Worm (Caenorhabditis elegans) whole organism, young adult: ENCODE measurements around the gene Y39A1C.1.

Experiments used
- B0019.2 ChIP-seq: fragments of 200-800 bp; sonication (Bioruptor generic); conservative IDR thresholded peaks from 2 replicates; pipeline ENCODE4 v1.3.6; 2022; ENCODE audit warnings: missing genetic modification reagents, missing genetic modification characterization, missing compliant biosample characterization
- B0336.3 ChIP-seq: fragments of 200-800 bp; sonication (Bioruptor generic); IDR thresholded peaks from 2 replicates; pipeline ENCODE4 v1.3.6; 2022; ENCODE audit warnings: missing genetic modification characterization, missing compliant biosample characterization
- F39B2.1 ChIP-seq: fragments of 200-800 bp; sonication (Bioruptor generic); IDR thresholded peaks from 2 replicates; pipeline ENCODE4 v1.3.6; 2022; ENCODE audit warnings: missing genetic modification reagents, missing genetic modification characterization, missing compliant biosample characterization
- F55B11.4 ChIP-seq: sonication (generic microtip); optimal IDR thresholded peaks from 2 replicates; lab custom pipeline; 2016; ENCODE audit warnings: missing compliant biosample characterization, missing genetic modification characterization, borderline replicate concordance; ENCODE audit not compliant: insufficient read depth
- K11D2.4 ChIP-seq: fragments of 200-800 bp; sonication (Bioruptor generic); IDR thresholded peaks from 2 replicates; pipeline ENCODE4 v1.3.6; 2022; ENCODE audit warnings: missing genetic modification reagents, missing genetic modification characterization, missing compliant biosample characterization
- T26A5.8 ChIP-seq: sonication (generic microtip); optimal IDR thresholded peaks from 2 replicates; lab custom pipeline; 2016; ENCODE audit warnings: missing genetic modification characterization, missing compliant biosample characterization
- Y53F4B.3 ChIP-seq: fragments of 200-800 bp; sonication (Bioruptor generic); IDR thresholded peaks from 2 replicates; pipeline ENCODE4 v1.3.6; 2022; ENCODE audit warnings: missing genetic modification reagents, missing genetic modification characterization, missing compliant biosample characterization
- Y79H2A.3 ChIP-seq: fragments of 200-800 bp; sonication (Bioruptor generic); conservative IDR thresholded peaks from 2 replicates; pipeline ENCODE4 v1.3.6; 2022; ENCODE audit warnings: missing genetic modification reagents, missing genetic modification characterization, missing compliant biosample characterization
- Y95B8A.8 ChIP-seq: fragments of 200-800 bp; sonication (Bioruptor generic); IDR thresholded peaks from 2 replicates; pipeline ENCODE4 v1.3.6; 2022; ENCODE audit warnings: missing genetic modification reagents, missing genetic modification characterization, missing compliant biosample characterization
- akir-1 ChIP-seq: fragments of 200-800 bp; sonication (Bioruptor generic); optimal IDR thresholded peaks from 2 replicates; lab custom pipeline; 2018; ENCODE audit warnings: mild to moderate bottlenecking, missing genetic modification characterization, moderate library complexity, missing compliant biosample characterization
- aptf-2 ChIP-seq: fragments of 200-800 bp; sonication (Bioruptor generic); conservative IDR thresholded peaks from 2 replicates; pipeline ENCODE4 v1.3.6; 2022; ENCODE audit warnings: missing genetic modification reagents, missing genetic modification characterization, missing compliant biosample characterization
- aptf-3 ChIP-seq: fragments of 200-800 bp; sonication (Bioruptor generic); IDR thresholded peaks from 2 replicates; pipeline ENCODE4 v1.3.6; 2022; ENCODE audit warnings: missing genetic modification characterization, missing compliant biosample characterization
- attf-5 ChIP-seq: fragments of 200-800 bp; sonication (Bioruptor generic); optimal IDR thresholded peaks from 2 replicates; lab custom pipeline; 2018; ENCODE audit warnings: mild to moderate bottlenecking, missing genetic modification characterization, missing compliant biosample characterization
- attf-6 ChIP-seq: fragments of 200-800 bp; sonication (Bioruptor generic); IDR thresholded peaks from 2 replicates; pipeline ENCODE4 v1.3.6; 2022; ENCODE audit warnings: missing genetic modification reagents, missing genetic modification characterization, missing compliant biosample characterization
- bed-2 ChIP-seq: fragments of 200-800 bp; sonication (Bioruptor generic); IDR thresholded peaks from 2 replicates; pipeline ENCODE4 v1.3.6; 2022; ENCODE audit warnings: missing genetic modification reagents, missing genetic modification characterization, missing compliant biosample characterization
- cebp-1 ChIP-seq, 2 experiments: fragments of 200-800 bp in 1 of 2; sonication (Bioruptor generic) in 1 of 2; sonication (generic microtip) in 1 of 2; IDR thresholded peaks in 1 of 2; optimal IDR thresholded peaks in 1 of 2; 2 replicates each; pipeline versions ENCODE4 v1.3.6 to Lab custom; 2017 to 2022; ENCODE audit warnings: missing compliant biosample characterization in 2 of 2, missing genetic modification characterization in 2 of 2, mild to moderate bottlenecking in 1 of 2, missing genetic modification reagents in 1 of 2, moderate library complexity in 1 of 2
- ceh-100 ChIP-seq: fragments of 200-800 bp; sonication (Bioruptor generic); IDR thresholded peaks from 2 replicates; pipeline ENCODE4 v1.3.6; 2022; ENCODE audit warnings: missing genetic modification reagents, missing genetic modification characterization, missing compliant biosample characterization
- ceh-27 ChIP-seq: fragments of 200-800 bp; sonication (Bioruptor generic); optimal IDR thresholded peaks from 2 replicates; lab custom pipeline; 2018; ENCODE audit warnings: mild to moderate bottlenecking, missing genetic modification characterization, moderate library complexity, missing compliant biosample characterization
- ceh-40 ChIP-seq: fragments of 200-800 bp; sonication (Bioruptor generic); IDR thresholded peaks from 2 replicates; pipeline ENCODE4 v1.3.6; 2022; ENCODE audit warnings: missing genetic modification characterization, missing compliant biosample characterization
- die-1 ChIP-seq: sonication (generic microtip); optimal IDR thresholded peaks from 2 replicates; lab custom pipeline; 2016; ENCODE audit warnings: missing genotype, mild to moderate bottlenecking, missing genetic modification characterization, missing compliant biosample characterization
- dpl-1 ChIP-seq: fragments of 150-350 bp; optimal IDR thresholded peaks from 2 replicates; lab custom pipeline; 2014; ENCODE audit warnings: missing biosample characterization, missing genetic modification reagents, missing genetic modification characterization
- egrh-3 ChIP-seq: fragments of 200-800 bp; sonication (Bioruptor generic); IDR thresholded peaks from 2 replicates; pipeline ENCODE4 v1.3.6; 2022; ENCODE audit warnings: missing genetic modification reagents, missing genetic modification characterization, missing compliant biosample characterization
- ets-4 ChIP-seq: fragments of 200-800 bp; sonication (Bioruptor generic); optimal IDR thresholded peaks from 2 replicates; lab custom pipeline; 2018; ENCODE audit warnings: mild to moderate bottlenecking, missing genetic modification characterization, missing compliant biosample characterization
- him-1 ChIP-seq: sonication (generic microtip); optimal IDR thresholded peaks from 2 replicates; lab custom pipeline; 2016; ENCODE audit warnings: missing genotype, missing genetic modification reagents, missing genetic modification characterization, missing compliant biosample characterization
- hmg-20 ChIP-seq: fragments of 200-800 bp; sonication (Bioruptor generic); IDR thresholded peaks from 2 replicates; pipeline ENCODE4 v1.3.6; 2022; ENCODE audit warnings: missing genetic modification reagents, missing genetic modification characterization, missing compliant biosample characterization
- let-526 ChIP-seq: fragments of 200-800 bp; sonication (Bioruptor generic); IDR thresholded peaks from 2 replicates; pipeline ENCODE4 v1.3.6; 2022; ENCODE audit warnings: missing genetic modification reagents, missing genetic modification characterization, missing compliant biosample characterization
- lin-26 ChIP-seq: fragments of 200-800 bp; sonication (Bioruptor generic); IDR thresholded peaks from 2 replicates; pipeline ENCODE4 v1.3.6; 2022; ENCODE audit warnings: missing genetic modification reagents, missing genetic modification characterization, missing compliant biosample characterization
- madf-3 ChIP-seq: fragments of 200-800 bp; sonication (Bioruptor generic); IDR thresholded peaks from 2 replicates; pipeline ENCODE4 v1.3.6; 2022; ENCODE audit warnings: missing genetic modification reagents, missing genetic modification characterization, missing compliant biosample characterization
- madf-8 ChIP-seq: fragments of 200-800 bp; sonication (Bioruptor generic); conservative IDR thresholded peaks from 2 replicates; pipeline ENCODE4 v1.3.6; 2022; ENCODE audit warnings: missing genetic modification reagents, missing genetic modification characterization, missing compliant biosample characterization
- mcd-1 ChIP-seq: fragments of 200-800 bp; sonication (Bioruptor generic); IDR thresholded peaks from 2 replicates; pipeline ENCODE4 v1.3.6; 2022; ENCODE audit warnings: missing genetic modification reagents, missing genetic modification characterization, missing compliant biosample characterization
- mel-28 ChIP-seq: sonication (generic microtip); optimal IDR thresholded peaks from 2 replicates; lab custom pipeline; 2016; ENCODE audit warnings: borderline replicate concordance, mild to moderate bottlenecking, missing genetic modification characterization, missing compliant biosample characterization
- mes-4 ChIP-seq: sonication (generic microtip); optimal IDR thresholded peaks from 2 replicates; lab custom pipeline; 2016; ENCODE audit warnings: missing genotype, missing genetic modification characterization, missing compliant biosample characterization
- pbrm-1 ChIP-seq: fragments of 200-800 bp; sonication (Bioruptor generic); IDR thresholded peaks from 2 replicates; pipeline ENCODE4 v1.3.6; 2022; ENCODE audit warnings: missing genetic modification reagents, missing genetic modification characterization, missing compliant biosample characterization
- rec-8 ChIP-seq, 2 experiments: sonication (generic microtip); optimal IDR thresholded peaks; 2 replicates each; lab custom pipeline; 2016; ENCODE audit warnings: mild to moderate bottlenecking in 2 of 2, missing genetic modification characterization in 2 of 2, missing genetic modification reagents in 2 of 2, missing genotype in 2 of 2, missing biosample characterization in 1 of 2, missing compliant biosample characterization in 1 of 2, moderate library complexity in 1 of 2
- sdz-38 ChIP-seq: sonication (generic microtip); optimal IDR thresholded peaks from 2 replicates; lab custom pipeline; 2016; ENCODE audit warnings: missing genotype, missing genetic modification characterization, missing compliant biosample characterization
- sea-2 ChIP-seq: fragments of 200-800 bp; sonication (Bioruptor generic); IDR thresholded peaks from 2 replicates; pipeline ENCODE4 v1.3.6; 2022; ENCODE audit warnings: missing genetic modification characterization, missing compliant biosample characterization
- snpc-4 ChIP-seq, 5 experiments: fragments of 150-350 bp in 1 of 5; sonication (generic microtip) in 4 of 5; optimal IDR thresholded peaks; 2 replicates each; lab custom pipeline; 2014 to 2018; ENCODE audit warnings: missing genetic modification characterization in 5 of 5, missing biosample characterization in 3 of 5, antibody characterized with exemption in 2 of 5, mild to moderate bottlenecking in 2 of 5, missing compliant biosample characterization in 2 of 5, missing genotype in 2 of 5, moderate library complexity in 2 of 5, missing genetic modification reagents in 1 of 5
- tbp1 ChIP-seq: fragments of 200-800 bp; sonication (Bioruptor generic); optimal IDR thresholded peaks from 2 replicates; lab custom pipeline; 2018; ENCODE audit warnings: mild to moderate bottlenecking, missing genetic modification characterization, missing compliant biosample characterization
- unc-130 ChIP-seq: sonication (generic microtip); optimal IDR thresholded peaks from 2 replicates; lab custom pipeline; 2016; ENCODE audit warnings: missing genetic modification reagents, missing genetic modification characterization, missing compliant biosample characterization

The Y39A1C.1 gene

DNA sequence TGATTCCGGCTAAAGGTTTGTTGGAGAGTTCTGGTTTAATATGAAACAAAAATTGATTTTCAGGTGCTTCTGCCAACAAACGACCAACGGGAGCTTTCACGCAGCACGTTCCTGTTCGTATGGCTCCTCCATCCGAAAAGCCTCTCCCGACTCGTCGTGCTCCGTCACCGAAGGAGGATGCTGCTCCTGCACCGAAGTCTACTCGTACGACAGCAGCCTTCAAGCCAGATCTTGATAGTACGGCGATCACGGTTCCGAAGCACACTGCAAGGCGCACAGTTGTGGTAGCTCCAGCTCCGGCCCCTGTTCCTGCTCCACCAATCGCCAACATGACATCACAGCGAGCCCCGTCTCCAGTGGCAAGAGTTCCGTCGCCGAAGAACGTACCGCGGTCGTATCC is 46.4 kb upstream of the Y39A1C.1 start (continued):
- TF ChIP-seq aptf-2 (no peak), let-526 (GFP tag; lab: Robert Waterston, UW) (no peak), ceh-27 (GFP tag; lab: Kevin White, UChicago) (no peak), pbrm-1 (GFP tag; lab: Robert Waterston, UW) (no peak), egrh-3 (peak; percentile 55; the same call in 1 of the 2 replicates), mes-4 (no peak), mel-28 (no peak), die-1 (tag; lab: Kevin White, UChicago) (no peak), snpc-4 (GFP tag; optimal IDR thresholded peaks at IDR 0.05; lab: Kevin White, UChicago) (no peak), snpc-4 (tag; optimal IDR thresholded peaks at IDR 0.05; lab: Kevin White, UChicago) (no peak), akir-1 (GFP tag; lab: Kevin White, UChicago) (no peak), dpl-1 (GFP tag; lab: Kevin White, UChicago) (no peak), rec-8 (tag; optimal IDR thresholded peaks at IDR 0.05; lab: Kevin White, UChicago) (no peak), T26A5.8 (tag; lab: Kevin White, UChicago) (no peak), attf-5 (GFP tag; lab: Kevin White, UChicago) (peak; percentile 5), Y95B8A.8 (GFP tag; lab: Robert Waterston, UW) (0 out of 2 replicates have a peak, but pooled peaks have one; percentile 5), sea-2 (GFP tag; lab: Robert Waterston, UW) (no peak), madf-8 (GFP tag; lab: Robert Waterston, UW) (no peak), hmg-20 (GFP tag; lab: Robert Waterston, UW) (no peak), Y79H2A.3 (GFP tag; lab: Robert Waterston, UW) (no peak), attf-6 (GFP tag; lab: Robert Waterston, UW) (0 out of 2 replicates have a peak, but pooled peaks have one; percentile 26)

DNA sequence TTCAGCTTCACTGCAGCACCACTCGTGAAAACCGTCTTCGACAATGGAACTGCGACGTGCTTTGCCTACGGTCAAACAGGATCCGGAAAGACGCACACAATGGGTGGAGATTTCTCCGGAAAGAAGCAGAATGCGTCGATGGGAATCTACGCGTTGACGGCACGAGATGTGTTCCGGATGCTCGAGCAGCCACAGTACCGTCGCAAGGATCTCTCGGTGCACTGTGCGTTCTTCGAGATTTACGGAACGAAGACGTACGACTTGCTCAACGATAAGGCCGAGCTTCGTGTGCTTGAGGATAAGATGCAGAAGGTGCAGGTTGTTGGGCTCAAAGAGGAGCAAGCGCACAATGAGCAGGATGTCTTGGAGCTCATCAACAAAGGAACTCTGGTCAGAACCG is 45.7 kb upstream of the Y39A1C.1 start:
- TF ChIP-seq attf-6 (GFP tag; lab: Robert Waterston, UW) (0 out of 2 replicates have a peak, but pooled peaks have one; percentile 10), K11D2.4 (GFP tag; lab: Robert Waterston, UW) (no peak)

DNA sequence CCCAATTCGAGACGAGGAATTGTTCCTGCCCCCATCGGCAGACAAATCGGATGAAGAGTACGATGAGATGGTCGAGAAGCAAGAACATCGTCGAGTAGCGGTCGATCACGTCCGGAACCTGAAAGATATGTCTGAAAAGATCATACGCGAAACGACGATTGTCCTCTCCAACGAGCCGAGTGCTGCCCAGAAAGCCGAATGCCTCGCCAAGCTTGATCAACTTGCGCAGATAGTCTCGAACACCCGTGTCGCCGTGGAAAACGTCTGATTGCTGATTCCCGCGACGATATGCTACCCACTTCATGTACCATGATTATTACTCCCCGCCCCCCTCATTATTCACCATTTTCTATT is 44.8 kb upstream of the Y39A1C.1 start:
- peak; percentile 38 for TF ChIP-seq B0336.3 (GFP tag; lab: Robert Waterston, UW)
- no peak for TF ChIP-seq unc-130 (GFP tag; lab: Kevin White, UChicago)

DNA sequence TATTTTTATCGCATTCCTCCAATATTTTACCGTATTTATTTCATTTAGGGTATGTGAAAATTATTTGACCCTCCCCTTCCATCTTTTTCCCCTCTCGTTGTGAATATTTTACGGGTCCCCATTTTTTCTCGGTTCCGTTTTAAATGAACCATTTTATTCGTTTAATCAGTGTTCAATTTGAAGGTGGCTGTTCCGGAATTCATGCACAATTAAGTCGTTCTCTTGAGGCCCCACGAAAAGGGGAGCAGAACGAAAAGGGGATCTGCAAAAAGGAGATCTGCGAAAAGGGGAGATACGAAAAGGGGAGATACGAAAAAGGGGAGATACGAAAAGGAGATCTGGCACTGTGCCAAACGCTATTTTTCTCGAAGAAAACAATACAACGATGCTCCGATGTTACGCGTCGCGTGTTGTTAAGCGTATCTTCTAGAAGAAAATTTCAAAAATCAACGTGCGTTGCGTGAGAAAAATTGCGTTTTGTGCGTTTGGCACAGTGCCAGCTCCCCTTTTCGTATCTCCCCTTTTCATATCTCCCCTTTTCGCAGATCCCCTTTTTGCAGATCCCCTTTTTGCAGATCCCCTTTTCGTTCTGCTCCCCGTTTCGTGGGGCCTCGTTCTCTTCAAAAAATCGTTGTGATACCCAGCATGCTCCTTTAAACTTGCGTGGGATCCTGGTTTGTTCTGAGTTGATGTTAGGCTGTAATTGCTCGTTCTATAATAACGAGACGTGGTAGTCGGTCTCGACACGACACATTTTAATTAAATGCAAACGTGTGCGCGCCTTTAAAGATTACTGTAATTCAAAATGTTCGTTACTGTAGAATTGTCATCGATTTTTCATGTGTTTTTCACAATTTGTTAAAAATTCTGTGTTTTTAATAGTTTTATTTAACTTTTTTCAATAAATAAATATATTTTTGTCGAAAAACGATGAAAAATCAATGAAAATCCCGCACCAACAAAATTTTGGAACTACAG is 44.1 kb upstream of the Y39A1C.1 start:
- peak; percentile 70; the same call in 1 of the 2 replicates for TF ChIP-seq F39B2.1 (GFP tag; lab: Robert Waterston, UW)
- TF ChIP-seq ceh-100 (GFP tag; lab: Robert Waterston, UW) = peak; percentile 92
- TF ChIP-seq ets-4 (GFP tag; lab: Kevin White, UChicago) = no peak
- TF ChIP-seq ceh-40 (GFP tag; lab: Robert Waterston, UW) = peak; percentile 70; the same call in 1 of the 2 replicates
- peak; percentile 80; the same call in 1 of the 2 replicates for TF ChIP-seq aptf-3 (GFP tag; lab: Robert Waterston, UW)
- TF ChIP-seq him-1 = peak; percentile 56
- peak; percentile 42 for TF ChIP-seq tbp1 (GFP tag; lab: Kevin White, UChicago)
- peak; percentile 83; the same call in 1 of the 2 replicates for TF ChIP-seq madf-3 (GFP tag; lab: Robert Waterston, UW)
- no peak for TF ChIP-seq sdz-38
- TF ChIP-seq Y53F4B.3 (GFP tag; lab: Robert Waterston, UW) = peak; percentile 86
- peak; percentile 55 for TF ChIP-seq mcd-1 (GFP tag; lab: Robert Waterston, UW)
- TF ChIP-seq B0336.3 (GFP tag; lab: Robert Waterston, UW) = peak; percentile 10
- peak; percentile 71; the same call in 1 of the 2 replicates for TF ChIP-seq egrh-3
- no peak for TF ChIP-seq cebp-1 (GFP tag; IDR thresholded peaks at IDR 0.05; lab: Robert Waterston, UW)
- peak; percentile 15 for TF ChIP-seq cebp-1 (tag; optimal IDR thresholded peaks at IDR 0.05; lab: Kevin White, UChicago)
- TF ChIP-seq pbrm-1 (GFP tag; lab: Robert Waterston, UW) = peak; percentile 67; the same call in 1 of the 2 replicates
- peak; percentile 44; the same call in 1 of the 2 replicates for TF ChIP-seq K11D2.4 (GFP tag; lab: Robert Waterston, UW)
- TF ChIP-seq mel-28 = no peak
- peak; percentile 45; the same call in 1 of the 2 replicates for TF ChIP-seq B0019.2 (GFP tag; lab: Robert Waterston, UW)
- no peak for TF ChIP-seq F55B11.4 (tag; lab: Kevin White, UChicago)
- TF ChIP-seq lin-26 (GFP tag; lab: Robert Waterston, UW) = peak; percentile 91
- 0 out of 2 replicates have a peak, but pooled peaks have one; percentile 8 for TF ChIP-seq bed-2 (GFP tag; lab: Robert Waterston, UW)
